Fruit fly (Drosophila melanogaster) whole organism, embryonic: ENCODE data around the gene PK2-R2.

Experiments used
- Ada2b ChIP-seq: fragments of 200-800 bp; sonication (Bioruptor generic); IDR thresholded peaks from 2 replicates; pipeline ENCODE4 v1.3.6; 2022; ENCODE audit warnings: missing biosample characterization, missing genetic modification characterization
- CG11504 ChIP-seq: fragments of 200-800 bp; sonication (Bioruptor generic); optimal IDR thresholded peaks from 3 replicates; lab custom pipeline; 2019; ENCODE audit warnings: missing biosample characterization, mild to moderate bottlenecking, missing genetic modification characterization, moderate library complexity
- CG12219 ChIP-seq: fragments of 200-800 bp; sonication (Bioruptor generic); optimal IDR thresholded peaks from 3 replicates; lab custom pipeline; 2018; ENCODE audit warnings: missing biosample characterization, mild to moderate bottlenecking, missing genetic modification characterization
- CG1529 ChIP-seq: fragments of 200-800 bp; sonication (Bioruptor generic); optimal IDR thresholded peaks from 3 replicates; lab custom pipeline; 2018; ENCODE audit warnings: missing biosample characterization, missing genetic modification characterization
- CG1647 ChIP-seq: fragments of 200-800 bp; sonication (Bioruptor generic); optimal IDR thresholded peaks from 3 replicates; lab custom pipeline; 2016; ENCODE audit warnings: missing biosample characterization, missing genetic modification characterization
- CG18619 ChIP-seq: fragments of 200-800 bp; sonication (Bioruptor generic); optimal IDR thresholded peaks from 3 replicates; lab custom pipeline; 2017; ENCODE audit warnings: missing biosample characterization, mild to moderate bottlenecking, missing genetic modification characterization
- CG2199 ChIP-seq: fragments of 200-800 bp; sonication (Bioruptor generic); IDR thresholded peaks from 3 replicates; pipeline ENCODE4 v1.3.6; 2022; ENCODE audit warnings: missing biosample characterization, missing genetic modification characterization
- CG3163 ChIP-seq: fragments of 200-800 bp; sonication (Bioruptor generic); optimal IDR thresholded peaks from 3 replicates; lab custom pipeline; 2016; ENCODE audit warnings: missing biosample characterization, missing genetic modification characterization
- CG3407 ChIP-seq: fragments of 200-800 bp; sonication (Bioruptor generic); optimal IDR thresholded peaks from 2 replicates; lab custom pipeline; 2018; ENCODE audit warnings: missing biosample characterization, mild to moderate bottlenecking, missing genetic modification characterization
- CG4282 ChIP-seq: fragments of 200-800 bp; sonication (Bioruptor generic); optimal IDR thresholded peaks from 2 replicates; lab custom pipeline; 2016; ENCODE audit warnings: missing biosample characterization, missing genetic modification characterization
- CG6765 ChIP-seq: fragments of 200-800 bp; sonication (Bioruptor generic); optimal IDR thresholded peaks from 3 replicates; lab custom pipeline; 2017; ENCODE audit warnings: missing biosample characterization, mild to moderate bottlenecking, missing genetic modification characterization
- CG8924 ChIP-seq: fragments of 200-800 bp; optimal IDR thresholded peaks from 3 replicates; lab custom pipeline; 2019; ENCODE audit warnings: missing biosample characterization, mild to moderate bottlenecking, missing genetic modification characterization, moderate library complexity
- CG9437 ChIP-seq: fragments of 200-800 bp; sonication (Bioruptor generic); optimal IDR thresholded peaks from 2 replicates; lab custom pipeline; 2018; ENCODE audit warnings: missing biosample characterization, mild to moderate bottlenecking, missing genetic modification characterization
- CG9609 ChIP-seq: fragments of 200-800 bp; sonication (Bioruptor generic); optimal IDR thresholded peaks from 3 replicates; lab custom pipeline; 2016; ENCODE audit warnings: missing biosample characterization, missing genetic modification characterization
- CG9817 ChIP-seq: fragments of 200-800 bp; sonication (Bioruptor generic); optimal IDR thresholded peaks from 2 replicates; lab custom pipeline; 2018; ENCODE audit warnings: missing biosample characterization, mild to moderate bottlenecking, missing genetic modification characterization, moderate library complexity
- Dfd ChIP-seq, 2 experiments: fragments of >200 bp; optimal IDR thresholded peaks; 2 replicates each; lab custom pipeline; 2017; ENCODE audit warnings: missing biosample characterization in 2 of 2, missing genetic modification characterization in 2 of 2
- Dip2 ChIP-seq: fragments of 200-800 bp; sonication (Bioruptor generic); IDR thresholded peaks from 2 replicates; pipeline ENCODE4 v1.3.6; 2022; ENCODE audit warnings: missing biosample characterization, missing genetic modification characterization
- Dll ChIP-seq: fragments of 200-800 bp; sonication (Bioruptor generic); IDR thresholded peaks from 4 replicates; pipeline ENCODE4 v1.3.6; 2022; ENCODE audit warnings: missing biosample characterization, missing genetic modification characterization; ENCODE audit not compliant: partially characterized antibody
- Dp ChIP-seq: fragments of 200-800 bp; sonication (Bioruptor generic); optimal IDR thresholded peaks from 2 replicates; lab custom pipeline; 2018; ENCODE audit warnings: missing biosample characterization, mild to moderate bottlenecking, missing genetic modification characterization, moderate library complexity
- Ets97D ChIP-seq: fragments of 200-800 bp; sonication (Bioruptor generic); optimal IDR thresholded peaks from 3 replicates; lab custom pipeline; 2016; ENCODE audit warnings: missing biosample characterization, missing genetic modification characterization
- Fer1 ChIP-seq: fragments of 200-800 bp; sonication (Bioruptor generic); optimal IDR thresholded peaks from 2 replicates; lab custom pipeline; 2017; ENCODE audit warnings: missing biosample characterization, mild to moderate bottlenecking, missing genetic modification characterization
- HHEX ChIP-seq: fragments of 200-800 bp; sonication (Bioruptor generic); optimal IDR thresholded peaks from 3 replicates; lab custom pipeline; 2017; ENCODE audit warnings: missing biosample characterization, mild to moderate bottlenecking, missing genetic modification characterization, missing genetic modification reagents
- Hmr ChIP-seq: fragments of 200-800 bp; sonication (Bioruptor generic); optimal IDR thresholded peaks from 3 replicates; lab custom pipeline; 2017; ENCODE audit warnings: mild to moderate bottlenecking, missing biosample characterization, missing genetic modification reagents, missing genetic modification characterization
- Meics ChIP-seq: fragments of 200-800 bp; sonication (Bioruptor generic); optimal IDR thresholded peaks from 2 replicates; lab custom pipeline; 2017; ENCODE audit warnings: missing biosample characterization, mild to moderate bottlenecking, missing genetic modification characterization
- NK7.1 ChIP-seq: fragments of 200-800 bp; sonication (Bioruptor generic); optimal IDR thresholded peaks from 3 replicates; lab custom pipeline; 2016; ENCODE audit warnings: missing biosample characterization, missing genetic modification characterization
- Nf-YB ChIP-seq: fragments of 200-800 bp; sonication (Bioruptor generic); optimal IDR thresholded peaks from 3 replicates; lab custom pipeline; 2019; ENCODE audit warnings: missing biosample characterization, mild to moderate bottlenecking, missing genetic modification characterization, moderate library complexity
- Nf-YC ChIP-seq: fragments of 200-800 bp; optimal IDR thresholded peaks from 3 replicates; lab custom pipeline; 2019; ENCODE audit warnings: missing biosample characterization, mild to moderate bottlenecking, missing genetic modification characterization, moderate library complexity
- NfI ChIP-seq: fragments of 200-800 bp; sonication (Bioruptor generic); optimal IDR thresholded peaks from 3 replicates; lab custom pipeline; 2018; ENCODE audit warnings: missing biosample characterization, mild to moderate bottlenecking, missing genetic modification characterization, moderate library complexity
- Rx ChIP-seq: fragments of 200-800 bp; sonication (Bioruptor generic); IDR thresholded peaks from 2 replicates; pipeline ENCODE4 v1.3.6; 2022; ENCODE audit warnings: missing biosample characterization, missing genetic modification characterization
- Sox100B ChIP-seq: fragments of 200-800 bp; sonication (Bioruptor generic); optimal IDR thresholded peaks from 3 replicates; lab custom pipeline; 2018; ENCODE audit warnings: missing biosample characterization, mild to moderate bottlenecking, missing genetic modification characterization
- Ssrp ChIP-seq: fragments of 200-800 bp; sonication (Bioruptor generic); optimal IDR thresholded peaks from 2 replicates; lab custom pipeline; 2018; ENCODE audit warnings: missing biosample characterization, mild to moderate bottlenecking, missing genetic modification characterization, moderate library complexity
- ab ChIP-seq: fragments of 200-800 bp; sonication (Bioruptor generic); optimal IDR thresholded peaks from 2 replicates; lab custom pipeline; 2016; ENCODE audit warnings: missing biosample characterization, missing genetic modification characterization
- amos ChIP-seq: fragments of 200-800 bp; sonication (Bioruptor generic); IDR thresholded peaks from 2 replicates; pipeline ENCODE4 v1.3.6; 2022; ENCODE audit warnings: missing biosample characterization, missing genetic modification characterization; ENCODE audit not compliant: partially characterized antibody
- bigmax ChIP-seq: fragments of 200-800 bp; sonication (Bioruptor generic); optimal IDR thresholded peaks from 2 replicates; lab custom pipeline; 2018; ENCODE audit warnings: missing biosample characterization, mild to moderate bottlenecking, missing genetic modification characterization
- dmrt99B ChIP-seq: fragments of 200-800 bp; sonication (Bioruptor generic); optimal IDR thresholded peaks from 2 replicates; lab custom pipeline; 2018; ENCODE audit warnings: missing biosample characterization, mild to moderate bottlenecking, missing genetic modification characterization, moderate library complexity
- en ChIP-seq: fragments of 200-800 bp; sonication (Bioruptor generic); optimal IDR thresholded peaks from 2 replicates; lab custom pipeline; 2016; ENCODE audit warnings: missing biosample characterization, missing genetic modification characterization
- eyg ChIP-seq: fragments of 200-800 bp; sonication (Bioruptor generic); optimal IDR thresholded peaks from 3 replicates; lab custom pipeline; 2016; ENCODE audit warnings: missing biosample characterization, missing genetic modification characterization
- fd102C ChIP-seq: fragments of 200-800 bp; sonication (Bioruptor generic); optimal IDR thresholded peaks from 2 replicates; lab custom pipeline; 2018; ENCODE audit warnings: missing biosample characterization, mild to moderate bottlenecking, missing genetic modification characterization, moderate library complexity
- fu2 ChIP-seq: fragments of 200-800 bp; sonication (Bioruptor generic); optimal IDR thresholded peaks from 2 replicates; lab custom pipeline; 2016; ENCODE audit warnings: missing biosample characterization, missing genetic modification characterization
- grau ChIP-seq: fragments of 200-800 bp; optimal IDR thresholded peaks from 3 replicates; lab custom pipeline; 2019; ENCODE audit warnings: missing biosample characterization, mild to moderate bottlenecking, missing genetic modification characterization, moderate library complexity
- ham ChIP-seq: fragments of 200-800 bp; sonication (Bioruptor generic); IDR thresholded peaks from 2 replicates; pipeline ENCODE4 v1.3.6; 2022; ENCODE audit warnings: missing biosample characterization, missing genetic modification characterization
- inv ChIP-seq: fragments of 200-800 bp; sonication (Bioruptor generic); IDR thresholded peaks from 2 replicates; pipeline ENCODE4 v1.3.6; 2022; ENCODE audit warnings: missing biosample characterization, missing genetic modification characterization; ENCODE audit not compliant: partially characterized antibody
- kah ChIP-seq: fragments of 200-800 bp; sonication (Bioruptor generic); optimal IDR thresholded peaks from 2 replicates; lab custom pipeline; 2018; ENCODE audit warnings: missing biosample characterization, mild to moderate bottlenecking, missing genetic modification characterization
- klu ChIP-seq: fragments of 200-800 bp; sonication (Bioruptor generic); IDR thresholded peaks from 2 replicates; pipeline ENCODE4 v1.3.6; 2022; ENCODE audit warnings: missing biosample characterization, missing genetic modification characterization
- lbe ChIP-seq: fragments of 200-800 bp; sonication (Bioruptor generic); optimal IDR thresholded peaks from 2 replicates; lab custom pipeline; 2016; ENCODE audit warnings: missing biosample characterization, mild to moderate bottlenecking, missing genetic modification characterization
- phol ChIP-seq: fragments of 200-800 bp; sonication (Bioruptor generic); optimal IDR thresholded peaks from 3 replicates; lab custom pipeline; 2018; ENCODE audit warnings: missing biosample characterization, mild to moderate bottlenecking, missing genetic modification characterization, moderate library complexity
- rib ChIP-seq: fragments of 200-800 bp; sonication (Bioruptor generic); IDR thresholded peaks from 2 replicates; pipeline ENCODE4 v1.3.6; 2022; ENCODE audit warnings: missing biosample characterization, missing genetic modification characterization
- tap ChIP-seq: fragments of 200-800 bp; optimal IDR thresholded peaks from 3 replicates; lab custom pipeline; 2019; ENCODE audit warnings: missing biosample characterization, mild to moderate bottlenecking, missing genetic modification characterization, moderate library complexity
- tio ChIP-seq: fragments of 200-800 bp; sonication (Bioruptor generic); optimal IDR thresholded peaks from 2 replicates; lab custom pipeline; 2017; ENCODE audit warnings: missing biosample characterization, missing genetic modification characterization, inconsistent platforms
- twi ChIP-seq: fragments of 200-800 bp; optimal IDR thresholded peaks from 2 replicates; lab custom pipeline; 2019; ENCODE audit warnings: missing biosample characterization, mild to moderate bottlenecking, missing genetic modification characterization, moderate library complexity
- zfh2 ChIP-seq: fragments of 200-800 bp; sonication (Bioruptor generic); optimal IDR thresholded peaks from 2 replicates; lab custom pipeline; 2016; ENCODE audit warnings: missing biosample characterization, missing genetic modification characterization

The PK2-R2 gene

dm6 chr3R:13382656-13383142 is 48.7 kb upstream of the PK2-R2 start (continued):
- TF ChIP-seq amos (GFP tag; lab: Robert Waterston, UW) (peak; percentile 15; the same call in 1 of the 2 replicates), fd102C (GFP tag; lab: Kevin White, UChicago) (no peak), ham (GFP tag; lab: Robert Waterston, UW) (no peak), tio (no peak), bigmax (GFP tag; lab: Kevin White, UChicago) (no peak), fu2 (GFP tag; lab: Kevin White, UChicago) (peak; percentile 5), Sox100B (GFP tag; lab: Kevin White, UChicago) (no peak), Nf-YC (tag; lab: Kevin White, UChicago) (no peak), CG4282 (GFP tag; lab: Kevin White, UChicago) (no peak), twi (tag; lab: Kevin White, UChicago) (peak; percentile 1), Dfd (GFP tag; optimal IDR thresholded peaks at IDR 0.05; lab: Kevin White, UChicago) (no peak), CG3407 (GFP tag; lab: Kevin White, UChicago) (no peak), CG3163 (GFP tag; lab: Kevin White, UChicago) (peak; percentile 94), CG18619 (GFP tag; lab: Kevin White, UChicago) (peak; percentile 16), Nf-YB (no peak), phol (tag; lab: Kevin White, UChicago) (no peak), Rx (GFP tag; lab: Robert Waterston, UW) (no peak), CG9817 (no peak), CG12219 (GFP tag; lab: Kevin White, UChicago) (no peak), zfh2 (GFP tag; lab: Kevin White, UChicago) (no peak), Ssrp (tag; lab: Kevin White, UChicago) (no peak), CG8924 (tag; lab: Kevin White, UChicago) (no peak), lbe (GFP tag; lab: Kevin White, UChicago) (no peak), dmrt99B (no peak), en (no peak), Fer1 (GFP tag; lab: Kevin White, UChicago) (peak; percentile 29), Ets97D (GFP tag; lab: Kevin White, UChicago) (no peak), CG11504 (no peak), Dip2 (GFP tag; lab: Robert Waterston, UW) (no peak), NfI (GFP tag; lab: Kevin White, UChicago) (no peak), inv (no peak), rib (GFP tag; lab: Robert Waterston, UW) (peak; percentile 69; the same call in 1 of the 2 replicates), Hmr (GFP tag; lab: Kevin White, UChicago) (no peak), CG1529 (no peak), NK7.1 (GFP tag; lab: Kevin White, UChicago) (no peak), CG9437 (no peak), tap (no peak), HHEX (peak; percentile 5), CG2199 (no peak), Ada2b (GFP tag; lab: Robert Waterston, UW) (peak; percentile 28; the same call in 1 of the 2 replicates), Dp (no peak), kah (GFP tag; lab: Kevin White, UChicago) (no peak), Meics (no peak), CG6765 (peak; percentile 65), grau (tag; lab: Kevin White, UChicago) (no peak), CG1647 (GFP tag; lab: Kevin White, UChicago) (no peak), ab (GFP tag; lab: Kevin White, UChicago) (no peak), Dll (GFP tag; lab: Robert Waterston, UW) (0 out of 4 replicates have a peak, but pooled peaks have one; percentile 24), CG9609 (GFP tag; lab: Kevin White, UChicago) (no peak), eyg (GFP tag; lab: Kevin White, UChicago) (peak; percentile 51), klu (GFP tag; lab: Robert Waterston, UW) (no peak)
